Fruit fly (Drosophila melanogaster) whole organism, wandering third instar larva: ENCODE results near the gene Rala.
A peak's percentile ranks its signal among the peaks of the same experiment; 100 is the strongest.

Experiments used
- Abd-B ChIP-seq: fragments of >200 bp; optimal IDR thresholded peaks from 2 replicates; lab custom pipeline; 2017; ENCODE audit warnings: missing biosample characterization, missing genetic modification characterization
- CG32264 ChIP-seq: fragments of 200-800 bp; sonication (Bioruptor generic); optimal IDR thresholded peaks from 2 replicates; lab custom pipeline; 2016; ENCODE audit warnings: missing biosample characterization, missing genetic modification characterization
- Dfd ChIP-seq: fragments of >200 bp; optimal IDR thresholded peaks from 2 replicates; lab custom pipeline; 2017; ENCODE audit warnings: missing biosample characterization, missing genetic modification characterization
- Dif ChIP-seq: fragments of 200-275, 200-300 bp; sonication (Bioruptor generic); optimal IDR thresholded peaks from 2 replicates; lab custom pipeline; 2018; ENCODE audit warnings: missing biosample characterization, missing genetic modification characterization; ENCODE audit not compliant: partially characterized antibody
- GATAd ChIP-seq: sonication (Bioruptor generic); optimal IDR thresholded peaks from 2 replicates; lab custom pipeline; 2016; ENCODE audit warnings: missing biosample characterization, missing genetic modification characterization
- HLH106 ChIP-seq: fragments of 200-800 bp; optimal IDR thresholded peaks from 3 replicates; lab custom pipeline; 2019; ENCODE audit warnings: missing biosample characterization, mild to moderate bottlenecking, missing genetic modification characterization, moderate library complexity
- Hnf4 ChIP-seq: fragments of 200-800 bp; sonication (Bioruptor generic); optimal IDR thresholded peaks from 2 replicates; lab custom pipeline; 2016; ENCODE audit warnings: missing biosample characterization, mild to moderate bottlenecking, missing genetic modification characterization
- Hr78 ChIP-seq: fragments of >200 bp; optimal IDR thresholded peaks from 2 replicates; lab custom pipeline; 2017; ENCODE audit warnings: missing biosample characterization, missing genetic modification characterization
- Hr83 ChIP-seq: fragments of 200-300 bp; sonication (Bioruptor generic); optimal IDR thresholded peaks from 2 replicates; lab custom pipeline; 2016; ENCODE audit warnings: missing biosample characterization, mild to moderate bottlenecking, missing genetic modification characterization, moderate library complexity; ENCODE audit not compliant: poor library complexity, severe bottlenecking
- Jra ChIP-seq: sonication (Bioruptor generic); optimal IDR thresholded peaks from 2 replicates; lab custom pipeline; 2016; ENCODE audit warnings: missing biosample characterization, missing genetic modification characterization
- Myc ChIP-seq: fragments of >200 bp; optimal IDR thresholded peaks from 2 replicates; lab custom pipeline; 2017
- OdsH ChIP-seq: fragments of 200-800 bp; sonication (Bioruptor generic); optimal IDR thresholded peaks from 2 replicates; lab custom pipeline; 2016; ENCODE audit warnings: missing biosample characterization, mild to moderate bottlenecking, missing genetic modification characterization
- Rel ChIP-seq, 2 experiments: fragments of 200-800 bp; sonication (Bioruptor generic) in 1 of 2; optimal IDR thresholded peaks; 2 replicates in 1 of 2; 3 replicates in 1 of 2; lab custom pipeline; 2016 to 2019; ENCODE audit warnings: mild to moderate bottlenecking in 2 of 2, missing biosample characterization in 2 of 2, missing genetic modification characterization in 2 of 2, moderate library complexity in 1 of 2
- Sp1 ChIP-seq: fragments of 200-800 bp; sonication (Bioruptor generic); optimal IDR thresholded peaks from 3 replicates; lab custom pipeline; 2019; ENCODE audit warnings: missing biosample characterization, mild to moderate bottlenecking, missing genetic modification characterization, moderate library complexity
- Vsx2 ChIP-seq: fragments of 200-300, 225-300 bp; sonication (Bioruptor generic); optimal IDR thresholded peaks from 2 replicates; lab custom pipeline; 2018; ENCODE audit warnings: missing biosample characterization, missing genetic modification characterization; ENCODE audit not compliant: partially characterized antibody
- br ChIP-seq: fragments of 200-800 bp; sonication (Bioruptor generic); optimal IDR thresholded peaks from 2 replicates; lab custom pipeline; 2016; ENCODE audit warnings: missing biosample characterization, missing genetic modification characterization
- dl ChIP-seq, 2 experiments: fragments of 175-275, 200-275 bp in 1 of 2; fragments of 200-275 bp in 1 of 2; sonication (Bioruptor generic); optimal IDR thresholded peaks; lab custom pipeline; 2018; ENCODE audit warnings: mild to moderate bottlenecking in 2 of 2, missing biosample characterization in 2 of 2, missing genetic modification characterization in 2 of 2, moderate library complexity in 2 of 2; ENCODE audit not compliant: partially characterized antibody in 2 of 2, insufficient read depth in 1 of 2
- dmrt93B ChIP-seq: fragments of 200-800 bp; sonication (Bioruptor generic); optimal IDR thresholded peaks from 2 replicates; lab custom pipeline; 2018; ENCODE audit warnings: missing biosample characterization, mild to moderate bottlenecking, missing genetic modification characterization
- dsf ChIP-seq: sonication (Bioruptor generic); optimal IDR thresholded peaks from 2 replicates; lab custom pipeline; 2016; ENCODE audit warnings: missing biosample characterization, missing genetic modification characterization, borderline replicate concordance
- ey ChIP-seq: fragments of 200-800 bp; sonication (Bioruptor generic); optimal IDR thresholded peaks from 2 replicates; lab custom pipeline; 2016; ENCODE audit warnings: missing biosample characterization, missing genetic modification characterization
- foxo ChIP-seq, 2 experiments: fragments of 200-800 bp; sonication (Bioruptor generic); optimal IDR thresholded peaks; 2 replicates in 1 of 2; 3 replicates in 1 of 2; lab custom pipeline; 2016 to 2017; ENCODE audit warnings: missing biosample characterization in 2 of 2, missing genetic modification characterization in 2 of 2
- fru ChIP-seq: fragments of 200-800 bp; sonication (Bioruptor generic); optimal IDR thresholded peaks from 3 replicates; lab custom pipeline; 2016; ENCODE audit warnings: missing biosample characterization, mild to moderate bottlenecking, missing genetic modification characterization
- h ChIP-seq: fragments of 200-800 bp; sonication (Bioruptor generic); optimal IDR thresholded peaks from 3 replicates; lab custom pipeline; 2016; ENCODE audit warnings: missing biosample characterization, mild to moderate bottlenecking, missing genetic modification characterization
- jim ChIP-seq: fragments of 175-275, 200-325 bp; sonication (Bioruptor generic); optimal IDR thresholded peaks from 2 replicates; lab custom pipeline; 2016; ENCODE audit warnings: missing biosample characterization, mild to moderate bottlenecking, missing genetic modification characterization
- lola ChIP-seq: fragments of >200 bp; optimal IDR thresholded peaks from 2 replicates; lab custom pipeline; 2017; ENCODE audit warnings: missing biosample characterization, missing genetic modification characterization
- psq ChIP-seq: fragments of 200-800 bp; sonication (Bioruptor generic); optimal IDR thresholded peaks from 3 replicates; lab custom pipeline; 2017; ENCODE audit warnings: missing biosample characterization, mild to moderate bottlenecking, missing genetic modification characterization, moderate library complexity
- rgr ChIP-seq: fragments of 200-800 bp; sonication (Bioruptor generic); optimal IDR thresholded peaks from 3 replicates; lab custom pipeline; 2016; ENCODE audit warnings: missing biosample characterization, mild to moderate bottlenecking, missing genetic modification characterization
- tai ChIP-seq: sonication (Bioruptor generic); optimal IDR thresholded peaks from 2 replicates; lab custom pipeline; 2016; ENCODE audit warnings: missing biosample characterization, missing genetic modification characterization
- woc ChIP-seq: sonication (Bioruptor generic); optimal IDR thresholded peaks from 2 replicates; lab custom pipeline; 2016; ENCODE audit warnings: missing biosample characterization, mild to moderate bottlenecking, missing genetic modification characterization

Gene Rala

DNA sequence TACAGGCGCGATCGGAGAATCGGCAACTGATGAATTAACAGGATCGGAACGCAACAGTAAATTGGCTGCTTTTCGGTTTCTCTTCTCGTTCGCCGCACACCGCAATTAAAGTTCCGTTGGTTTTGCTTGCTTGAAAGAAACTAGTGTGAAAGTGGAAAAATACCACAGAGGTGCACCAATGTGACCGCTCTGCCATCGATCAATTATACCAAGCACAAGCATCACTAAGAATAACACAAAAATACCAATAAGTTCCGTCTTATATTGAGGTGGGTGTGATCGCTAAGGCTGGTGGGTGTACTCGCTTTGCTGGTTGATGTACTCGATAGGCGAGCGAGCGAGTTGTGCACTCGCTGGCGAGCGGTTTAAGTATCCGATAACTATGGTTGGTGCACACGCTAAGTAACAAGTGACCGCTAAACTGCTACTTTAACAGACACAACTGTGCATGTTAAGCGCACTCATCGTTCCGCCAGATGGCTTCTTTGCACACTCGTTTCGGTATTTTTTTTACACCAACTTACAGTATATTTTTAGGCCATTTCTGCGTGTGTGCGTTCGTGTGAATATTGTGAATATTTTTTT lies at the start of gene Rala, which contains the start of gene Tlk:
TSS of gene Rala (minus strand) at position 156 of the 585 bp plus-strand sequence.
TSS of gene Tlk (plus strand) at position 528 of the 585 bp plus-strand sequence.
- TF ChIP-seq foxo (GFP tag; optimal IDR thresholded peaks at IDR 0.05; lab: Kevin White, UChicago): peak in 1 of 2 experiments; percentile 37
- TF ChIP-seq h (GFP tag; lab: Kevin White, UChicago): peak; percentile 2
- TF ChIP-seq dl (GFP tag; optimal IDR thresholded peaks at IDR 0.05; lab: Kevin White, UChicago; ENCODE audit: insufficient read depth in 1 of 2, partially characterized antibody in 2 of 2): no peak
- TF ChIP-seq Rel (GFP tag; optimal IDR thresholded peaks at IDR 0.05; lab: Kevin White, UChicago): no peak
- peak; percentile 74 for TF ChIP-seq Rel (tag; optimal IDR thresholded peaks at IDR 0.05; lab: Kevin White, UChicago)
- peak; percentile 48 for TF ChIP-seq Hnf4 (GFP tag; lab: Kevin White, UChicago)
- no peak for TF ChIP-seq lola
- TF ChIP-seq Vsx2 (GFP tag; lab: Kevin White, UChicago): peak; percentile 44
- TF ChIP-seq ey (GFP tag; lab: Kevin White, UChicago): no peak
- no peak for TF ChIP-seq Hr78 (GFP tag; lab: Kevin White, UChicago)
- TF ChIP-seq Myc: peak; percentile 79

DNA sequence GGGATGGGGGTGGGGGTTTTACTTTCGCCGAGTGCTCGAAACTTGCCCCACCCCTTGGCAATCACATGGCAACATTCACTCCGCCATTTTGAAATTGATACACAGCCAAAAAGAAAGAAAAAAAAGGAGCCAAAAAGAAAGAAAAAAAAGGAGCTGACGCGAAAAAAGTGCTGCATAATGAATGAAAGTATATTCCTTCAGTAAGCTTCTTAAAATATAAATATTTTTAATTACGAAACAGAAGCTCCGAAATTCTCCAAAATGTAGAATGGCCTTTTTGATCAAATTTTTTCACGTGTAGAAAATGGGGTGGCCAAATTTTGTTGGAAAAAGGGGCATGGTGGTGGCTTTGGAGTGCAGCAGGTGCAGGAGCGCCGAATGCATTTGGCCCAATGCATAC lies 48.8 kb upstream of the Rala start:
- TF ChIP-seq Dfd (GFP tag; lab: Kevin White, UChicago) (no peak), jim (no peak), foxo (GFP tag; optimal IDR thresholded peaks at IDR 0.05; lab: Kevin White, UChicago) (peak in 1 of 2 experiments; percentile 37), psq (peak; percentile 20), OdsH (GFP tag; lab: Kevin White, UChicago) (peak; percentile 23), fru (GFP tag; lab: Kevin White, UChicago) (peak; percentile 27), Sp1 (GFP tag; lab: Kevin White, UChicago) (peak; percentile 47), h (GFP tag; lab: Kevin White, UChicago) (peak; percentile 45), ey (GFP tag; lab: Kevin White, UChicago) (peak; percentile 39), Dif (GFP tag; lab: Kevin White, UChicago) (no peak), Hnf4 (GFP tag; lab: Kevin White, UChicago) (peak; percentile 9), HLH106 (tag; lab: Kevin White, UChicago) (peak; percentile 7), Jra (GFP tag; lab: Kevin White, UChicago) (no peak), rgr (peak; percentile 48), br (GFP tag; lab: Kevin White, UChicago) (peak; percentile 5), woc (GFP tag; lab: Kevin White, UChicago) (peak; percentile 8), dmrt93B (GFP tag; lab: Kevin White, UChicago) (peak; percentile 0)

DNA sequence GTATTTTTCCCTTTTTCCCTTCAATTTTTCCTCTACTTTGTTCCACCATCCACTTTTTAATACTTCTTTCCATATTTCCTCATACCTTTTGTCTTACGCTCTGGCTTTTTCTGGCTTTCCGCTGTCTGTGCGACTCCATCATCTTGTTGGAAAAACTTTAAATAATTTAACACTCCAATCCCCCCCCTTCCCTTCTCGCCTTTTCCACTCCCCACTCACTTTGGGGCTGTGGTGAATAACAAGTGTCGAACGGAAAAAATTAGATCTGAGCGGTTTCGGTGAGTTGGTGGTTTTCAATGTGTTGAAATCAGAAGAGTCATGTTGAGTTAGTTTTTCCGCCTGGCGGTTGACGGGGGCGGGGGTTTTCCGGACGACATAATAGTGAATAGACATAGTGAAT lies 47.6 kb upstream of the Rala start:
- no peak for TF ChIP-seq Sp1 (GFP tag; lab: Kevin White, UChicago)
- TF ChIP-seq dl (GFP tag; optimal IDR thresholded peaks at IDR 0.05; lab: Kevin White, UChicago; ENCODE audit: insufficient read depth in 1 of 2, partially characterized antibody in 2 of 2): no peak
- no peak for TF ChIP-seq jim
- no peak for TF ChIP-seq foxo (GFP tag; optimal IDR thresholded peaks at IDR 0.05; lab: Kevin White, UChicago)
- no peak for TF ChIP-seq Hr78 (GFP tag; lab: Kevin White, UChicago)
- TF ChIP-seq Vsx2 (GFP tag; lab: Kevin White, UChicago): no peak
- TF ChIP-seq HLH106 (tag; lab: Kevin White, UChicago): no peak
- TF ChIP-seq dmrt93B (GFP tag; lab: Kevin White, UChicago): no peak
- no peak for TF ChIP-seq GATAd (GFP tag; lab: Kevin White, UChicago)
- no peak for TF ChIP-seq woc (GFP tag; lab: Kevin White, UChicago)
- no peak for TF ChIP-seq dsf (GFP tag; lab: Kevin White, UChicago)

DNA sequence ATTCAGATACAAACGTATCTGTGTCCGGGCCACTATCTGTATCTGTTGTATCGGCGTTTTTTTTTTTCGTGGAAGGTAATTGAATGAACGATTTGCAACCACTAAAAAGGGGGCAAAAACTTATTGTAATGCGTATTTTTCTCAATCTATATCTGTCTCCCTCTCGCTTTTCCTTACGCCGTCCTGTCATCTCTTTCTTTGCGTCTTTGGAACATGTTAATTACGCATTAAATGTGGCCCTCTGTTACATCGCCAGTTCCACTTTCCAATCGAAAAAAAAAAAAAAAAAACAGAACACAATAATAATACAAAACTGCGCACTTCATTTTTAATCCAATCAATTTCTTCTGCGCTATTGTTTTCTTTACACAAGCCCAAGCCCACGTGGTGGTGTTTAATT lies 44.8 kb upstream of the Rala start:
- no peak for TF ChIP-seq Hr83 (GFP tag; lab: Kevin White, UChicago)
- no peak for TF ChIP-seq jim
- no peak for TF ChIP-seq Hr78 (GFP tag; lab: Kevin White, UChicago)
- TF ChIP-seq Myc: no peak
- no peak for TF ChIP-seq fru (GFP tag; lab: Kevin White, UChicago)
- no peak for TF ChIP-seq Dfd (GFP tag; lab: Kevin White, UChicago)
- no peak for TF ChIP-seq CG32264
- no peak for TF ChIP-seq Abd-B (GFP tag; lab: Kevin White, UChicago)
- no peak for TF ChIP-seq h (GFP tag; lab: Kevin White, UChicago)
- TF ChIP-seq dsf (GFP tag; lab: Kevin White, UChicago): no peak
- no peak for TF ChIP-seq foxo (GFP tag; optimal IDR thresholded peaks at IDR 0.05; lab: Kevin White, UChicago)
- TF ChIP-seq Sp1 (GFP tag; lab: Kevin White, UChicago): no peak
- no peak for TF ChIP-seq Hnf4 (GFP tag; lab: Kevin White, UChicago)
- no peak for TF ChIP-seq OdsH (GFP tag; lab: Kevin White, UChicago)
- TF ChIP-seq tai (GFP tag; lab: Kevin White, UChicago): no peak
- no peak for TF ChIP-seq br (GFP tag; lab: Kevin White, UChicago)
- no peak for TF ChIP-seq rgr
